Worm (Caenorhabditis elegans): ENCODE data around the gene F59A7.12.

DNA sequence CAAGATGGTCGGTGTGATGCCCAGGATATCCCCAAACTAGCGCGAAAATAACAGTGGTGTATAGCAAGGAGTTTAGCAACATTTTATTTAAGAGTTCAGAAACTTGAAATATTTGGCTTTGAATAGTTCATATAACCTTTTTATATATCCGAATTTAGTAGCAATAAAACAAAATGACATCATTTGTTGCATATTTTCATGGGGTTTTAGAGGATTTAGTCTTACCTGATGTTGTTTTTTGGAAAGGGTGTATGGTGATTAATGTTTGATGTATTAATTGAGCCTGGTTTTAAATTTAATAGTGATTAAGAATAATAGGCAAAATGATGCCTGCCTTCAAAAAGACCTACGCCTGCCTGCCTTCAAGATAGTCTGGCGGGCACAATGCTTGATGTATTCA lies 13.5 kb upstream of the F59A7.12 start, which contains the start of gene F59A7.2:
- TF ChIP-seq nhr-77 (tag; optimal IDR thresholded peaks at IDR 0.05), result no peak
- no peak for TF ChIP-seq fkh-10 (GFP tag; optimal IDR thresholded peaks at IDR 0.05)

All from whole organism, L4 larva.